Worm (Caenorhabditis elegans) whole organism, L4/young adult: ENCODE results near the gene dhc-3.

ENCODE experiments used
- dao-5 ChIP-seq: sonication (generic microtip); optimal IDR thresholded peaks from 2 replicates; lab custom pipeline; 2016; ENCODE audit warnings: missing genotype, missing genetic modification characterization, moderate library complexity, missing compliant biosample characterization
- him-1 ChIP-seq: sonication (generic microtip); optimal IDR thresholded peaks from 2 replicates; lab custom pipeline; 2016; ENCODE audit warnings: missing genotype, missing genetic modification reagents, missing genetic modification characterization, missing compliant biosample characterization

DNA sequence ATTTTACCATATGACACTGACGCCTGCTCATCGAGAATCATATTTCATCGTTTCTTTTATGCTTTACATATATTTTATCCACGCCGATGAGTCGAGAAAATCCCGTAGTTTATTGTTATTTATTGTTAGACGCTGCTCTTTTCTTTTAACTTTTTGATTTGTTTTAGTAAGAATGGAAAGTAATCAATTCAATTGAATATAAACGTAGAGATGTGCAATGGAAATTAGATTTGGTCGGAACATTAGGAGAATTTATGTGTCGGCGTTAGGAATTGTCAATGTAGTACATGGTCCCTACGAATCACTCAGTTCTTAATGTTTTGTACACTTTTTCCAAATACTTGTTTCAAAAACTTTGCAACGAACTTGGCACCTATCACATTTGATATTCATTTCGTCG, 26.5 kb downstream of the dhc-3 start:
- TF ChIP-seq dao-5 (no peak), him-1 (tag; lab: Kevin White, UChicago) (no peak)
